Fruit fly (Drosophila melanogaster): ENCODE data around the gene rept.

Gene rept

DNA sequence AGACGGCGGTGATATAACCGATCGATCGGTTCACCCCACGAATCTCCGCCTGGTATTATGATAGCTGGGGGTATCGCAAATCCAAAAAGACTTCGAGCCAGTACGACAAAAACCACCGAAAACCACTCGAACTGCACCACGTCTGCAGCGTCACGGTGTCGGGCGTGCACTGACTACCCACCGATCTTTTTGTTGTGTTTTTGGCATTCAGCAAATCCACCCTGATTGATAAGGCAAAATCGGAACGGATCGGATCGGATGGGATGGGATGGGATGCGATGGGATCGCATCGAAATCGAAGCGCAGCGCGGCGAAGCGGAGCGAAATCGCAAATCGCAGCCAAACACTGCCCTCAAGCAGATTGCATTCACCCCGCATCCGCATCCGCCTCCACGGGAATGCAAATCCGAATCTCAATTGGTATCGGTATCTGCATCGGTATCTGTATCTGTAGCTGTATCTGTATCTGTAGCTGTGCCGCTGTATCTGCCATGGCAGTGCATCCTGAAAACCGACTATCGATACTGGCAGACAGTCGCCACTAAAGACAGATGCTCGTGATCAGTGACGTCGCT, 33.3 kb downstream of the rept start:
- TF ChIP-seq CG17801 (GFP tag; optimal IDR thresholded peaks at IDR 0.05; ENCODE audit: partially characterized antibody): no peak

dm6 chr3L:19289411-19289810, 34.3 kb downstream of the rept start:
- TF ChIP-seq CG17801 (GFP tag; optimal IDR thresholded peaks at IDR 0.05; ENCODE audit: partially characterized antibody): no peak

- no peak for TF ChIP-seq CG17801 (GFP tag; optimal IDR thresholded peaks at IDR 0.05; ENCODE audit: partially characterized antibody)
Measured at dm6 chr3L:19291465-19292413, 36.6 kb downstream of the rept start.

- TF ChIP-seq CG17801 (GFP tag; optimal IDR thresholded peaks at IDR 0.05; ENCODE audit: partially characterized antibody): peak; percentile 50
Measured at dm6 chr3L:19292440-19293175, 37.5 kb downstream of the rept start, which contains the start of gene Gbs-76A. TSS of gene Gbs-76A (minus strand) at chr3L:19292766.

- no peak for TF ChIP-seq CG17801 (GFP tag; optimal IDR thresholded peaks at IDR 0.05; ENCODE audit: partially characterized antibody)
Measured at dm6 chr3L:19293178-19293741, 38.1 kb downstream of the rept start.

DNA sequence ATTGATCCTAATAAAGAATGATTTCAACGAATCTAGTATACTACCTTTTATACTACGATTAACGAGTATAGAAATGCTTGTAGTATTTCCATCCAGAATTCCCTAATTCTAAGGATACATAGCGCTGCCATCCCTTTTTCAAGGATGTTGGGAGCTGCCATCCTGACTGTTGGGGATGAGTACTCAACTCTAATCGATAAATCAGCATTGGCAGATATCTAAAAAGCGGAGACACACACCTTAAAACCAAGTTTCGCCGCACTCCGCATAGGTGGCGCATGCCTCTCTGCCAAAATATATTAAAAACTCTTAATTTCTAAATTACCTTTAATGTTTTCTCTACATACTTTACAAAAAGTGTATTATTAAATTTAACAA, 39.1 kb downstream of the rept start, which contains the start of gene fal:
Gene fal, plus strand, starts transcription at position 330 of the 378 bp plus-strand sequence.
- no peak for TF ChIP-seq CG17801 (GFP tag; optimal IDR thresholded peaks at IDR 0.05; ENCODE audit: partially characterized antibody)

DNA sequence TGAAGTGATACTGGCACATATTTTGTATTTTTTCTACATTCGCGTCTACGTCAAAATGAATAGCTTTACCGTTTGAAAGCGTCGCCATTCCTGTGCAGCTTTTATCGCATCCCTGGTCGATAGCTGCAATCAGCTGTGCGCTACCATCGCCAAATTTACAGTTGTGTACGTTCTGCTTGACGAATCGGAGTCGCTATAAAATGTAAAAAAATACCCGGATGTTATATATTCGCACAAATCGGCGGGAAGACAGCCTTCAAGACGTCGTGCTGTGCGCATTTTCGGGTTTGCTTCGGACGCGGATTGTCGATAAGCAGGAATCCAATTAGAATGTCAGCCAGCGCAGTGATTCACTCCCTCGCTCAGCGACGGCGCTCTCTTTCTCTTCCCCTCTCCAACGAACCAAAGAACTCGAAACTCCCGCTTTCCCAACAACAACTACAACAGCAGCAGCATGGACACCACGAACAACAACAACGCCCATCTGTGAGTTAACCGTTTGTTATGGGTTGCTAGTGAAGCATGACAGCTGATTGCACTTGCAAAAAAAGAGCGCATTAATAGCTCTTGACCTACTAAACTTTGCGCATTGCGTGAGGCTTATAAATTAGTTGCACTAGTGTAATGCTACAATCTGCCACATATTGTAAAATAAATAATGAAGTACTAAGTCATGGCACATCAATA, 39.6 kb downstream of the rept start:
- TF ChIP-seq CG17801 (GFP tag; optimal IDR thresholded peaks at IDR 0.05; ENCODE audit: partially characterized antibody): peak; percentile 58

Measured in ovary, adult (tissue).